Fruit fly (Drosophila melanogaster): ENCODE data around the gene Bin1.

Bin1 gene

dm6 chr3R:16224415-16225165 is 35.2 kb upstream of the Bin1 start (continued):
- TF ChIP-seq Fer3 (tag; optimal IDR thresholded peaks at IDR 0.05) (peak; percentile 98), otp (GFP tag; IDR thresholded peaks at IDR 0.05) (no peak), Spps (tag; optimal IDR thresholded peaks at IDR 0.05) (peak; percentile 99), dm (GFP tag; optimal IDR thresholded peaks at IDR 0.05) (peak; percentile 94), CG17829 (tag; optimal IDR thresholded peaks at IDR 0.05) (peak; percentile 98), caup (GFP tag; optimal IDR thresholded peaks at IDR 0.05; ENCODE audit: severe bottlenecking) (peak; percentile 97), zen (tag; optimal IDR thresholded peaks at IDR 0.05) (peak; percentile 94), vfl (GFP tag; optimal IDR thresholded peaks at IDR 0.05) (peak; percentile 94), HmgZ (tag; optimal IDR thresholded peaks at IDR 0.05) (peak; percentile 96), NC2α (GFP tag; optimal IDR thresholded peaks at IDR 0.05) (peak; percentile 96), Side (GFP tag; optimal IDR thresholded peaks at IDR 0.05) (peak; percentile 98), eyg (GFP tag; optimal IDR thresholded peaks at IDR 0.05) (peak; percentile 98), corto (GFP tag; optimal IDR thresholded peaks at IDR 0.05) (peak; percentile 73), Lpt (GFP tag; optimal IDR thresholded peaks at IDR 0.05) (no peak), Sox102F (GFP tag; optimal IDR thresholded peaks at IDR 0.05) (peak; percentile 98), mam (GFP tag; optimal IDR thresholded peaks at IDR 0.05) (peak; percentile 97), nau (GFP tag; optimal IDR thresholded peaks at IDR 0.05) (peak; percentile 96), shn (GFP tag; optimal IDR thresholded peaks at IDR 0.05) (peak; percentile 94), exex (tag; optimal IDR thresholded peaks at IDR 0.05) (peak; percentile 75), kni (GFP tag; optimal IDR thresholded peaks at IDR 0.05) (peak; percentile 81), Ets97D (GFP tag; optimal IDR thresholded peaks at IDR 0.05) (peak; percentile 89), Pdp1 (GFP tag; optimal IDR thresholded peaks at IDR 0.05) (peak; percentile 93 to 97), Aef1 (GFP tag; IDR thresholded peaks at IDR 0.05) (no peak), NFAT (GFP tag; IDR thresholded peaks at IDR 0.05) (no peak), Trl (optimal IDR thresholded peaks at IDR 0.05) (peak; percentile 96 to 97), Trl (GFP tag; optimal IDR thresholded peaks at IDR 0.05) (peak; percentile 98), Hsf (GFP tag; optimal IDR thresholded peaks at IDR 0.05) (peak; percentile 97), Meics (GFP tag; optimal IDR thresholded peaks at IDR 0.05) (peak; percentile 98), sens-2 (GFP tag; IDR thresholded peaks at IDR 0.05) (no peak), tup (GFP tag; optimal IDR thresholded peaks at IDR 0.05) (peak; percentile 93), Atf3 (GFP tag; optimal IDR thresholded peaks at IDR 0.05) (peak; percentile 97), Bgb (GFP tag; IDR thresholded peaks at IDR 0.05; ENCODE audit: partially characterized antibody) (no peak), CG11247 (GFP tag; IDR thresholded peaks at IDR 0.05) (no peak), cato (GFP tag; optimal IDR thresholded peaks at IDR 0.05; ENCODE audit: borderline replicate concordance) (peak; percentile 90), gro (GFP tag; optimal IDR thresholded peaks at IDR 0.05) (peak; percentile 97), Rx (GFP tag; IDR thresholded peaks at IDR 0.05) (no peak), Hmr (GFP tag; optimal IDR thresholded peaks at IDR 0.05) (peak; percentile 98), Gsc (GFP tag; IDR thresholded peaks at IDR 0.05) (no peak), dpn (GFP tag; optimal IDR thresholded peaks at IDR 0.05) (peak; percentile 97), CG15514 (GFP tag; optimal IDR thresholded peaks at IDR 0.05) (peak; percentile 94), psq (GFP tag; optimal IDR thresholded peaks at IDR 0.05) (peak; percentile 90), CG15479 (GFP tag; optimal IDR thresholded peaks at IDR 0.05) (no peak), CG12744 (GFP tag; optimal IDR thresholded peaks at IDR 0.05) (peak; percentile 97), Dll (GFP tag; IDR thresholded peaks at IDR 0.05; ENCODE audit: partially characterized antibody) (no peak), CHES-1-like (GFP tag; optimal IDR thresholded peaks at IDR 0.05) (peak; percentile 98), Doc3 (GFP tag; IDR thresholded peaks at IDR 0.05; ENCODE audit: partially characterized antibody) (no peak), CG15011 (GFP tag; optimal IDR thresholded peaks at IDR 0.05) (peak; percentile 96), CG7357 (GFP tag; IDR thresholded peaks at IDR 0.05) (peak; percentile 94), zfh2 (GFP tag; optimal IDR thresholded peaks at IDR 0.05) (peak; percentile 95)
